Worm (Caenorhabditis elegans): ENCODE data around the gene fbxa-88.

- no peak for TF ChIP-seq ets-4 (tag; optimal IDR thresholded peaks at IDR 0.05)
- TF ChIP-seq ceh-19 (GFP tag; optimal IDR thresholded peaks at IDR 0.05): no peak
- TF ChIP-seq Y22D7AL.16 (tag; optimal IDR thresholded peaks at IDR 0.05): no peak
- TF ChIP-seq sox-2 (GFP tag; IDR thresholded peaks at IDR 0.05): no peak
- no peak for TF ChIP-seq F13H6.1 (tag; optimal IDR thresholded peaks at IDR 0.05)
- TF ChIP-seq ama-1 (optimal IDR thresholded peaks at IDR 0.05): no peak
- no peak for TF ChIP-seq nhr-11 (tag; optimal IDR thresholded peaks at IDR 0.05)
- TF ChIP-seq unc-3 (GFP tag; conservative IDR thresholded peaks at IDR 0.05): no peak
- no peak for TF ChIP-seq unc-3 (tag; optimal IDR thresholded peaks at IDR 0.05)
- no peak for TF ChIP-seq pha-4 (tag; optimal IDR thresholded peaks at IDR 0.05)
- TF ChIP-seq fkh-10 (GFP tag; optimal IDR thresholded peaks at IDR 0.05): no peak
- TF ChIP-seq mec-3 (tag; optimal IDR thresholded peaks at IDR 0.05; ENCODE audit: borderline replicate concordance): no peak
- no peak for TF ChIP-seq dve-1 (tag; optimal IDR thresholded peaks at IDR 0.05)
- TF ChIP-seq tbx-2 (tag; optimal IDR thresholded peaks at IDR 0.05): no peak
- TF ChIP-seq unc-42 (tag; optimal IDR thresholded peaks at IDR 0.05): no peak
Observed at ce11 chrV:16145009-16145408, 2.1 kb upstream of the fbxa-88 start.
